Worm (Caenorhabditis elegans) whole organism, late embryonic: ENCODE data around the gene srh-127.

Experiments
- ceh-9 ChIP-seq: sonication (generic microtip); optimal IDR thresholded peaks from 2 replicates; lab custom pipeline; 2016; ENCODE audit warnings: mild to moderate bottlenecking, missing genetic modification characterization, inconsistent platforms, missing compliant biosample characterization
- dmd-4 ChIP-seq: sonication (generic microtip); optimal IDR thresholded peaks from 2 replicates; lab custom pipeline; 2016; ENCODE audit warnings: borderline replicate concordance, missing genetic modification characterization, missing compliant biosample characterization
- elt-2 ChIP-seq: sonication (generic microtip); optimal IDR thresholded peaks from 2 replicates; lab custom pipeline; 2016; ENCODE audit warnings: missing genetic modification reagents, missing genetic modification characterization, missing compliant biosample characterization
- hlh-13 ChIP-seq: fragments of 200-800 bp; sonication (Bioruptor generic); optimal IDR thresholded peaks from 2 replicates; lab custom pipeline; 2018; ENCODE audit warnings: mild to moderate bottlenecking, missing genetic modification characterization, missing compliant biosample characterization
- ref-2 ChIP-seq: sonication (generic microtip); optimal IDR thresholded peaks from 2 replicates; lab custom pipeline; 2016; ENCODE audit warnings: missing genetic modification characterization, missing compliant biosample characterization
- sdc-2 ChIP-seq: sonication (generic microtip); optimal IDR thresholded peaks from 2 replicates; lab custom pipeline; 2016; ENCODE audit warnings: missing genotype, missing genetic modification characterization, missing compliant biosample characterization

- TF ChIP-seq ceh-9 (tag; lab: Kevin White, UChicago) = no peak
- TF ChIP-seq dmd-4 (tag; lab: Kevin White, UChicago) = no peak
- TF ChIP-seq ref-2 (tag; lab: Kevin White, UChicago) = no peak
- peak; percentile 6 for TF ChIP-seq elt-2
- TF ChIP-seq hlh-13 (GFP tag; lab: Kevin White, UChicago) = no peak
- TF ChIP-seq sdc-2 (tag; lab: Kevin White, UChicago) = no peak
Observed at ce11 chrV:2849071-2849470, 44.0 kb upstream of the srh-127 start, which contains the start of gene ugt-53.
